Fruit fly (Drosophila melanogaster) whole organism, embryonic: ENCODE results near the gene CG14694.

Experiments
- CG10431 ChIP-seq: fragments of 200-800 bp; sonication (Bioruptor generic); optimal IDR thresholded peaks from 3 replicates; lab custom pipeline; 2018; ENCODE audit warnings: missing biosample characterization, mild to moderate bottlenecking, missing genetic modification characterization
- CG11504 ChIP-seq: fragments of 200-800 bp; sonication (Bioruptor generic); optimal IDR thresholded peaks from 3 replicates; lab custom pipeline; 2019; ENCODE audit warnings: missing biosample characterization, mild to moderate bottlenecking, missing genetic modification characterization, moderate library complexity
- CG12236 ChIP-seq: fragments of 200-800 bp; sonication (Bioruptor generic); optimal IDR thresholded peaks from 2 replicates; lab custom pipeline; 2016; ENCODE audit warnings: missing biosample characterization, missing genetic modification characterization
- CG12942 ChIP-seq: fragments of 200-800 bp; sonication (Bioruptor generic); optimal IDR thresholded peaks from 3 replicates; lab custom pipeline; 2016; ENCODE audit warnings: missing biosample characterization, missing genetic modification characterization
- CG14014 ChIP-seq: fragments of 200-800 bp; sonication (Bioruptor generic); IDR thresholded peaks from 2 replicates; pipeline ENCODE4 v1.3.6; 2022; ENCODE audit warnings: missing biosample characterization, missing genetic modification characterization
- CG1647 ChIP-seq: fragments of 200-800 bp; sonication (Bioruptor generic); optimal IDR thresholded peaks from 3 replicates; lab custom pipeline; 2016; ENCODE audit warnings: missing biosample characterization, missing genetic modification characterization
- CG17568 ChIP-seq: fragments of 200-800 bp; sonication (Bioruptor generic); optimal IDR thresholded peaks from 2 replicates; lab custom pipeline; 2018; ENCODE audit warnings: missing biosample characterization, mild to moderate bottlenecking, missing genetic modification characterization, moderate library complexity
- CG33213 ChIP-seq: fragments of 200-800 bp; sonication (Bioruptor generic); optimal IDR thresholded peaks from 3 replicates; lab custom pipeline; 2016; ENCODE audit warnings: missing biosample characterization, missing genetic modification characterization
- CG34224 ChIP-seq: fragments of 200-800 bp; sonication (Bioruptor generic); IDR thresholded peaks from 3 replicates; pipeline ENCODE4 v1.3.6; 2022; ENCODE audit warnings: missing biosample characterization, missing genetic modification characterization; ENCODE audit not compliant: partially characterized antibody
- CG34376 ChIP-seq: fragments of 200-800 bp; sonication (Bioruptor generic); optimal IDR thresholded peaks from 2 replicates; lab custom pipeline; 2018; ENCODE audit warnings: missing biosample characterization, mild to moderate bottlenecking, missing genetic modification characterization
- CG3838 ChIP-seq: fragments of 200-800 bp; sonication (Bioruptor generic); optimal IDR thresholded peaks from 3 replicates; lab custom pipeline; 2016; ENCODE audit warnings: missing biosample characterization, missing genetic modification characterization
- CG6254 ChIP-seq: fragments of 200-800 bp; sonication (Bioruptor generic); optimal IDR thresholded peaks from 3 replicates; lab custom pipeline; 2017; ENCODE audit warnings: mild to moderate bottlenecking, missing biosample characterization, missing genetic modification reagents, missing genetic modification characterization
- CG6272 ChIP-seq: fragments of 200-800 bp; sonication (Bioruptor generic); IDR thresholded peaks from 2 replicates; pipeline ENCODE4 v1.3.6; 2022; ENCODE audit warnings: missing biosample characterization, missing genetic modification characterization
- CG6854 ChIP-seq: fragments of 200-800 bp; sonication (Bioruptor generic); optimal IDR thresholded peaks from 3 replicates; lab custom pipeline; 2017; ENCODE audit warnings: missing biosample characterization, mild to moderate bottlenecking, missing genetic modification characterization
- CG7928 ChIP-seq: fragments of 200-800 bp; sonication (Bioruptor generic); optimal IDR thresholded peaks from 2 replicates; lab custom pipeline; 2017; ENCODE audit warnings: missing biosample characterization, mild to moderate bottlenecking, missing genetic modification characterization
- Chrac-16 ChIP-seq: fragments of 200-800 bp; sonication (Bioruptor generic); optimal IDR thresholded peaks from 3 replicates; lab custom pipeline; 2016; ENCODE audit warnings: missing biosample characterization, missing genetic modification characterization
- Ets65A ChIP-seq: fragments of 200-800 bp; sonication (Bioruptor generic); peaks from one replicate; lab custom pipeline; 2016; ENCODE audit warnings: missing biosample characterization, missing genetic modification characterization
- Gug ChIP-seq: fragments of 200-800 bp; sonication (Bioruptor generic); IDR thresholded peaks from 4 replicates; pipeline ENCODE4 v1.3.6; 2022; ENCODE audit warnings: missing biosample characterization, missing genetic modification characterization
- HLH3B ChIP-seq: fragments of 200-800 bp; sonication (Bioruptor generic); IDR thresholded peaks from 2 replicates; pipeline ENCODE4 v1.3.6; 2022; ENCODE audit warnings: missing biosample characterization, missing genetic modification characterization
- HLH54F ChIP-seq: fragments of 200-800 bp; sonication (Bioruptor generic); optimal IDR thresholded peaks from 3 replicates; lab custom pipeline; 2016; ENCODE audit warnings: missing biosample characterization, missing genetic modification characterization
- NC2β ChIP-seq: fragments of 200-800 bp; sonication (Bioruptor generic); optimal IDR thresholded peaks from 2 replicates; lab custom pipeline; 2016; ENCODE audit warnings: missing biosample characterization, missing genetic modification characterization
- NFAT ChIP-seq: fragments of 200-800 bp; sonication (Bioruptor generic); IDR thresholded peaks from 2 replicates; pipeline ENCODE4 v1.3.6; 2022; ENCODE audit warnings: missing biosample characterization, missing genetic modification characterization
- Sry-δ ChIP-seq: fragments of 200-800 bp; sonication (Bioruptor generic); optimal IDR thresholded peaks from 2 replicates; lab custom pipeline; 2016; ENCODE audit warnings: missing biosample characterization, missing genetic modification characterization
- ac ChIP-seq: fragments of 200-800 bp; sonication (Bioruptor generic); optimal IDR thresholded peaks from 3 replicates; lab custom pipeline; 2017; ENCODE audit warnings: missing biosample characterization, mild to moderate bottlenecking, missing genetic modification characterization
- ash1 ChIP-seq: fragments of 200-800 bp; sonication (Bioruptor generic); optimal IDR thresholded peaks from 2 replicates; lab custom pipeline; 2018; ENCODE audit warnings: missing biosample characterization, mild to moderate bottlenecking, missing genetic modification characterization
- bigmax ChIP-seq: fragments of 200-800 bp; sonication (Bioruptor generic); optimal IDR thresholded peaks from 2 replicates; lab custom pipeline; 2018; ENCODE audit warnings: missing biosample characterization, mild to moderate bottlenecking, missing genetic modification characterization
- bsh ChIP-seq, 2 experiments: fragments of 200-800 bp; sonication (Bioruptor generic); optimal IDR thresholded peaks; 2 replicates each; lab custom pipeline; 2017 to 2018; ENCODE audit warnings: mild to moderate bottlenecking in 2 of 2, missing biosample characterization in 2 of 2, missing genetic modification characterization in 2 of 2, moderate library complexity in 1 of 2
- caup ChIP-seq: fragments of 200-800 bp; sonication (Bioruptor generic); optimal IDR thresholded peaks from 3 replicates; lab custom pipeline; 2017; ENCODE audit warnings: missing biosample characterization, mild to moderate bottlenecking, missing genetic modification characterization, moderate library complexity; ENCODE audit not compliant: severe bottlenecking
- chn ChIP-seq: fragments of 200-800 bp; sonication (Bioruptor generic); optimal IDR thresholded peaks from 2 replicates; lab custom pipeline; 2016; ENCODE audit warnings: missing biosample characterization, missing genetic modification characterization
- dan ChIP-seq: fragments of 200-800 bp; sonication (Bioruptor generic); IDR thresholded peaks from 2 replicates; pipeline ENCODE4 v1.3.6; 2022; ENCODE audit warnings: missing biosample characterization, missing genetic modification characterization
- dati ChIP-seq: fragments of 200-800 bp; sonication (Bioruptor generic); IDR thresholded peaks from 2 replicates; pipeline ENCODE4 v1.3.6; 2022; ENCODE audit warnings: missing biosample characterization, missing genetic modification characterization
- dpn ChIP-seq, 2 experiments: fragments of 200-800 bp; sonication (Bioruptor generic); optimal IDR thresholded peaks; 3 replicates each; lab custom pipeline; 2016; ENCODE audit warnings: missing biosample characterization in 2 of 2, missing genetic modification characterization in 2 of 2
- fd102C ChIP-seq: fragments of 200-800 bp; sonication (Bioruptor generic); optimal IDR thresholded peaks from 2 replicates; lab custom pipeline; 2018; ENCODE audit warnings: missing biosample characterization, mild to moderate bottlenecking, missing genetic modification characterization, moderate library complexity
- gcm2 ChIP-seq: fragments of 200-800 bp; sonication (Bioruptor generic); optimal IDR thresholded peaks from 2 replicates; lab custom pipeline; 2016; ENCODE audit warnings: missing biosample characterization, missing genetic modification characterization
- jing ChIP-seq: fragments of 200-800 bp; sonication (Bioruptor generic); optimal IDR thresholded peaks from 2 replicates; lab custom pipeline; 2018; ENCODE audit warnings: missing biosample characterization, mild to moderate bottlenecking, missing genetic modification characterization
- jumu ChIP-seq: fragments of 200-800 bp; sonication (Bioruptor generic); optimal IDR thresholded peaks from 3 replicates; lab custom pipeline; 2016; ENCODE audit warnings: missing biosample characterization, missing genetic modification characterization
- kah ChIP-seq: fragments of 200-800 bp; sonication (Bioruptor generic); optimal IDR thresholded peaks from 2 replicates; lab custom pipeline; 2018; ENCODE audit warnings: missing biosample characterization, mild to moderate bottlenecking, missing genetic modification characterization
- kay ChIP-seq: fragments of 200-800 bp; sonication (Bioruptor generic); optimal IDR thresholded peaks from 2 replicates; lab custom pipeline; 2016; ENCODE audit warnings: missing biosample characterization, missing genetic modification characterization
- klu ChIP-seq: fragments of 200-800 bp; sonication (Bioruptor generic); IDR thresholded peaks from 2 replicates; pipeline ENCODE4 v1.3.6; 2022; ENCODE audit warnings: missing biosample characterization, missing genetic modification characterization
- org-1 ChIP-seq: fragments of 200-800 bp; sonication (Bioruptor generic); optimal IDR thresholded peaks from 2 replicates; lab custom pipeline; 2017; ENCODE audit warnings: missing biosample characterization, missing genetic modification characterization
- otp ChIP-seq: fragments of 200-800 bp; sonication (Bioruptor generic); IDR thresholded peaks from 3 replicates; pipeline ENCODE4, ENCODE4 v1.3.6; 2022; ENCODE audit warnings: missing biosample characterization, missing genetic modification characterization
- pzg ChIP-seq: fragments of 200-800 bp; sonication (Bioruptor generic); optimal IDR thresholded peaks from 3 replicates; lab custom pipeline; 2018; ENCODE audit warnings: missing biosample characterization, mild to moderate bottlenecking, missing genetic modification characterization, moderate library complexity
- rib ChIP-seq: fragments of 200-800 bp; sonication (Bioruptor generic); IDR thresholded peaks from 2 replicates; pipeline ENCODE4 v1.3.6; 2022; ENCODE audit warnings: missing biosample characterization, missing genetic modification characterization
- slp2 ChIP-seq: fragments of 200-800 bp; sonication (Bioruptor generic); optimal IDR thresholded peaks from 2 replicates; lab custom pipeline; 2016; ENCODE audit warnings: missing biosample characterization, missing genetic modification characterization
- sug ChIP-seq: fragments of 200-800 bp; optimal IDR thresholded peaks from 2 replicates; lab custom pipeline; 2019; ENCODE audit warnings: missing biosample characterization, mild to moderate bottlenecking, missing genetic modification characterization, moderate library complexity
- tll ChIP-seq, 2 experiments: fragments of 200-800 bp in 1 of 2; fragments of >200 bp in 1 of 2; sonication (Bioruptor generic) in 1 of 2; optimal IDR thresholded peaks; 2 replicates each; lab custom pipeline; 2017 to 2019; ENCODE audit warnings: missing biosample characterization in 2 of 2, missing genetic modification characterization in 2 of 2, mild to moderate bottlenecking in 1 of 2, moderate library complexity in 1 of 2
- vvl ChIP-seq: fragments of 200-800 bp; sonication (Bioruptor generic); IDR thresholded peaks from 2 replicates; pipeline ENCODE4 v1.3.6; 2022; ENCODE audit warnings: missing biosample characterization, missing genetic modification characterization
- zen ChIP-seq: fragments of 200-800 bp; sonication (Bioruptor generic); optimal IDR thresholded peaks from 3 replicates; lab custom pipeline; 2018; ENCODE audit warnings: missing biosample characterization, mild to moderate bottlenecking, missing genetic modification characterization, moderate library complexity
- zfh1 ChIP-seq: fragments of 200-800 bp; sonication (Bioruptor generic); IDR thresholded peaks from 3 replicates; pipeline ENCODE4 v1.3.6; 2022; ENCODE audit warnings: missing biosample characterization, missing genetic modification characterization

The CG14694 gene

DNA sequence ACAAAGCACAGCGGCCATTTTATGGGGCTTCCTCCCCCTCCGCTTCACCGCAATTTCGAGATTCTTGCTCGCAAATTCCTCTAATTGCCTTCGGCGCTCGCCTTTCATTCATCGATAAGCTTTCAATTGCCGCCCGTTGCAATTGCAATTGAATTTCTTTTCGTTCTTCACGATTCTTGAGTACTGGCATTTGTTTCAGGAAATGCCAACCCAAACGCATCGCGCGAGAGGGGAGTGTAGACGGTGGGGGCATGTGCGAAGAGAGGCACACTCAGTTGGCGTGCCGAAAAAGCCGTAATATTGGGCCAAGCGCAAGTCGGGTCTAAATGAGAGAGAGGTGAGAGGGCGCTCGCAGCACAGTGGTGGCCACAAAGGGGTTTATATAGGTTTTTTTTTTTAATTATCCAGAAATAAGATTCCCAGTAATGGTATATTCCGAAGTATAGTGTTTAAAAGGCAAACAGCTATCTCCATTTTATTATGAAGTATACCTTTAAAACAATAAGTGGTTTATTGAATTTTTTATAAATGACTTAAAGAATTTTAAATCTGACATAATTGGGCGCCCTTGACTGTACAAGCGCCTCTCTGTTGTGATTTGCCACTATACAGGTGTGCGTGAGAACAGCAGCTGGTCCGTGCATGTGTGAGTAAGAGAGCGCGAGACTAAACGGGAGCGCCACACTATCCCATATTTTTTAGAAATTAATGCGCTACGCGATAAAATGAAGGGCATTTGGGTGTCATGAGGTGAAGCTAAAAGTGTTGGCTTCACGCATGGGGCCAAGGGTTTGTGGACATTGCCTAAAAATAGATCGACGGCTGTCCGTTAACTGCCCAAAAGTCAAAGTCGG, 27.1 kb upstream of the CG14694 start (continued):
- peak; percentile 74 for TF ChIP-seq zfh1 (GFP tag; lab: Robert Waterston, UW)
- peak; percentile 89 for TF ChIP-seq kah
- TF ChIP-seq NC2β (GFP tag; lab: Kevin White, UChicago), result peak; percentile 69
- peak; percentile 90 for TF ChIP-seq CG11504
- TF ChIP-seq CG6854, result peak; percentile 92
- TF ChIP-seq Sry-δ (GFP tag; lab: Kevin White, UChicago), result peak; percentile 40
- peak; percentile 74 for TF ChIP-seq CG6254 (GFP tag; lab: Kevin White, UChicago)
- peak; percentile 55 for TF ChIP-seq jing (GFP tag; lab: Kevin White, UChicago)
- TF ChIP-seq caup (GFP tag; lab: Kevin White, UChicago), result peak; percentile 90
- no peak for TF ChIP-seq fd102C (GFP tag; lab: Kevin White, UChicago)
- TF ChIP-seq bsh (GFP tag; optimal IDR thresholded peaks at IDR 0.05; lab: Kevin White, UChicago), result peak; percentile 73 to 90
- peak; percentile 56 for TF ChIP-seq zen
- peak; percentile 87 for TF ChIP-seq org-1
- peak; percentile 73 for TF ChIP-seq NFAT (GFP tag; lab: Robert Waterston, UW)
- TF ChIP-seq jumu (GFP tag; lab: Kevin White, UChicago), result peak; percentile 89
- peak; percentile 79 for TF ChIP-seq HLH54F (GFP tag; lab: Kevin White, UChicago)
- peak; percentile 82 for TF ChIP-seq CG6272
- TF ChIP-seq Gug (GFP tag; lab: Robert Waterston, UW), result peak; percentile 42; the same call in 3 of the 4 replicates
- peak; percentile 69 for TF ChIP-seq CG12942
- TF ChIP-seq HLH3B, result peak; percentile 90
- TF ChIP-seq ash1 (GFP tag; lab: Kevin White, UChicago), result no peak
- TF ChIP-seq dati (GFP tag; lab: Robert Waterston, UW), result peak; percentile 40; the same call in 1 of the 2 replicates
- no peak for TF ChIP-seq bigmax (GFP tag; lab: Kevin White, UChicago)
- TF ChIP-seq klu (GFP tag; lab: Robert Waterston, UW), result peak; percentile 77; the same call in 1 of the 2 replicates
- peak; percentile 44 for TF ChIP-seq Ets65A (GFP tag; lab: Kevin White, UChicago)
- TF ChIP-seq CG34376 (GFP tag; lab: Kevin White, UChicago), result peak; percentile 94
- TF ChIP-seq sug (tag; lab: Kevin White, UChicago), result peak; percentile 88
- peak; percentile 81 for TF ChIP-seq rib (GFP tag; lab: Robert Waterston, UW)
- TF ChIP-seq CG7928 (GFP tag; lab: Kevin White, UChicago), result peak; percentile 56
- TF ChIP-seq CG14014 (GFP tag; lab: Robert Waterston, UW), result peak; percentile 87
- peak; percentile 65 for TF ChIP-seq CG3838
- TF ChIP-seq otp (GFP tag; lab: Robert Waterston, UW), result peak; percentile 44; the same call in 1 of the 3 replicates
- peak; percentile 91 for TF ChIP-seq slp2
- peak; percentile 48 for TF ChIP-seq gcm2 (GFP tag; lab: Kevin White, UChicago)
- TF ChIP-seq ac, result peak; percentile 62
- no peak for TF ChIP-seq dan (GFP tag; lab: Robert Waterston, UW)
- peak; percentile 81 for TF ChIP-seq CG17568 (GFP tag; lab: Kevin White, UChicago)
- TF ChIP-seq CG34224 (GFP tag; lab: Robert Waterston, UW), result 0 out of 3 replicates have a peak, but pooled peaks have one; percentile 22
- TF ChIP-seq vvl, result peak; percentile 94
- peak; percentile 72 for TF ChIP-seq CG1647 (GFP tag; lab: Kevin White, UChicago)
- TF ChIP-seq dpn (GFP tag; optimal IDR thresholded peaks at IDR 0.05; lab: Kevin White, UChicago), result peak; percentile 78 to 89
- TF ChIP-seq Chrac-16, result peak; percentile 86
- peak; percentile 49 for TF ChIP-seq CG10431 (GFP tag; lab: Kevin White, UChicago)
- TF ChIP-seq chn (GFP tag; lab: Kevin White, UChicago), result peak; percentile 77
- no peak for TF ChIP-seq tll (GFP tag; optimal IDR thresholded peaks at IDR 0.05; lab: Kevin White, UChicago)
- TF ChIP-seq kay (GFP tag; lab: Kevin White, UChicago), result peak; percentile 61
- TF ChIP-seq CG12236 (GFP tag; lab: Kevin White, UChicago), result peak; percentile 70
- TF ChIP-seq pzg (GFP tag; lab: Kevin White, UChicago), result no peak
- TF ChIP-seq CG33213 (GFP tag; lab: Kevin White, UChicago), result peak; percentile 56
